Worm (Caenorhabditis elegans) whole organism, dauer: ENCODE data around the gene ifas-1.

ENCODE experiments used
- unc-62 ChIP-seq: sonication (generic microtip); optimal IDR thresholded peaks from 2 replicates; lab custom pipeline; 2017; ENCODE audit warnings: missing biosample characterization, missing genetic modification reagents, missing genetic modification characterization

Gene ifas-1

DNA sequence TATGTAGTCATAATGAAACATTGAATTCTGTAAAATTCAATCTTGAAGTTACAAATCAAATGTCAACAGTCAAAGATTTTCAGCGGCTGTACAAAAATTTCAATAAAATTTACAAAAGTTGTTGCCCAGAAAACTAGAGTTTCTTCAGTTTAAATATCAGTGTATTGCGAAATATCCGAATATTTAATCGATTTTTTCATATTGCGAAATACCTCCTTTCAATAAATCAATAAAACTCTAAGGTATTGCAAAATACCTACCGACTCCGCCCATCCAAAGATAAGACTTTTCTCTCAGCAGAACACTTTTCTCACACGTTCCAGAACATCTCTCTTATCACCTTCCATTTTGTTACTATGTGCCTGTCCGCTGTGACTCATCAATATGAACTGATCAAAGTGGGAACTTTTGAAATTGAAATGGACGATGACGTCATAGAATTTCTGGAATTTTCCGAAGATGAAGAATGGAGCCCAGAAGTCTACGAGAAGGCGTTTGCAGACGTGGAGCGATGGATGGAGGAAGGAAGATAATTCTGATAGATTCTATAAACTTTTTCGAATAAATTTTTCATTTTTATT, 3.9 kb downstream of the ifas-1 start:
- no peak for TF ChIP-seq unc-62

DNA sequence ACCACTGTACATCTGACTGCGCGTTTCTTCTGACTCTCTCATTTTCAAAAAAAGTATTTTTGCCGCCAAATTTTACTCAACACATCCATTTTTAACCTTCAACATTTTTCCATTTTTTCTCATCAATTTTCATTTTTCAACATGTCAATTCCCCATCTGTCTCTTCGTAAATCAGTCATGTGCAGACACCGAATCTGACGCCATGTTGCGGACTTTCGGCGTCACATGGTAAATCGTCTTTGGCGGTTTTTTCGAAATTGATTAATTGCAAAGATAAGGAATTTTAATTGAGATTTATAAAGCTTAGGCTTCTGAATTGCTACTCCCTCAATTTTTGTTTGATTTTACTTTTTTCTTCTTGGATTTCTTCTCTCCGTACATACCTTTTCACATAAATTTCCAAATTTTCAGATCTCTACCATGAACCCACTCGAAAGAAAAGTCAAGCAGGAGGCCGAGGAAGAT, 5.7 kb downstream of the ifas-1 start, which contains the start of gene F19B10.1:
Gene F19B10.1, plus strand, starts transcription at position 415 of the 465 bp plus-strand sequence.
- TF ChIP-seq unc-62: no peak

DNA sequence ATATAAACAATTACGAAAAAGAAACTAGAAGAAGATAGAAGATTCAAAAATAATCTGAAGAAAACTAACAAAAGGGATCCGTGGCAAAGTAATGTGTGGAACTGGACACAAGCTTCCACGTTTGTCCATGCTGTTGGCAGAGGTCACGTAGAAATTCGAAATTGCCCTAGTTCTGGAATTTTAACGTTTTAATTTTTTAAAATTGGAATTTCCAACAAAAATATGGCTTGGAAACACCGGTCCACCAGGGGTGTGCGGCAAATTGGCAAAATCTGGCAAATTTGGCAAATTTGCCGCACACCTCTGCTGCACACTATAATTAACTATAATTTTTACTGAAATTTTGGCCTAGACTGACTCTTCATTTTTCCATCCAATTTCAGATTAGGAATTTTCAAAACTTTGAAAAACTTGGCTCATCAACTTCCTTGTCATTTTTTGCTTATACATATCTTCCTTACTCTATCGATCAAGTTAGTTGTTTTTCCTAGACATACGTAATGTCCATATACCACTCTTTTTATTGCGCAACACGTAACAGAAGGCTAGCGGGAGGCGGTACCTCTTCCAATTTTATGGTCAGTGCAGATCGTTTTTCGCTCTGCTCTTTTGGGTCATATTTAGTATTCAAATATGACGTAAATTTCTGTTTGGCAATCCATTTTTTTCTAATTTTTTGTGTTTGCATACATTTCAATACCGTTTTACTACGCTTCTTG, 7.0 kb downstream of the ifas-1 start, which contains the start of gene F19B10.10:
Gene F19B10.10, minus strand, starts transcription at position 51 of the 719 bp plus-strand sequence.
- TF ChIP-seq unc-62: no peak

DNA sequence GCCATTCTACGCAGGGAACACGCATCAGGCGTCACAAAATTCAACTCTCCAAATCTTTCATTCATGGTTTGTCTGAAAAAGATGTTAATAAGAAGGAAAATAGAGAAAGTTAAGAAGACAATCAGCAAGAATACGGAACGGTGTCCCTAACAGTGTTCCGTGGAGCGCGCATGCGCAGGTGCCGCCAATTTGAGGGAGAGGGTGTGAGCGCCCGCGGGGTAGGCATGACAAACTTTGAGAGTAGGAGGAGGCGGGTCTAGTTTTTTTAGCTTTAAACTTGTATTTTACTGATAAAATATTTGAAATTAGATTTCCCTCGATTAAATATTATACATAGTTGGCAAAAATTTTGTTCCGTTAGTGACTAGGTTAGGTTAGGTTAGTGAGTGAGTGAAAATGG, 8.2 kb downstream of the ifas-1 start:
- no peak for TF ChIP-seq unc-62

DNA sequence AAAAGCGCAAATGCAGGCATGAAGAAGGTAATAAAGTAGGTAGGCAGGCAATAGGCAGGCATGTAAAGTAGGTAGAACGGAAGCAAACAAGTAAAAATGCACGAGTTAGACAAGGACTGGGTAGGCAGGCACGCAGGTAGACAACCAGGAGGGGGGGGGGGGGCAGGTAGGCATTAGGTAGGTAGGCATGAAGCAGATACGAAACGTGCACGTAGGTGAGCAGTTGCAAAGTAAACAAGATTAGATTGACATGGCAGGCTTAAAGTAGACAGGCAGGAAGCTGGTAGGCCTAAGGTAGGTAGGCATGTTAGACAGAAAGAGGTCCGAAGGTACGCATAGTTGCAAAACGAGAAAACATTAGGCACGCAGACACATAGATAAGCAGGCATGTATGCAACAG, 9.5 kb downstream of the ifas-1 start:
- TF ChIP-seq unc-62: no peak

DNA sequence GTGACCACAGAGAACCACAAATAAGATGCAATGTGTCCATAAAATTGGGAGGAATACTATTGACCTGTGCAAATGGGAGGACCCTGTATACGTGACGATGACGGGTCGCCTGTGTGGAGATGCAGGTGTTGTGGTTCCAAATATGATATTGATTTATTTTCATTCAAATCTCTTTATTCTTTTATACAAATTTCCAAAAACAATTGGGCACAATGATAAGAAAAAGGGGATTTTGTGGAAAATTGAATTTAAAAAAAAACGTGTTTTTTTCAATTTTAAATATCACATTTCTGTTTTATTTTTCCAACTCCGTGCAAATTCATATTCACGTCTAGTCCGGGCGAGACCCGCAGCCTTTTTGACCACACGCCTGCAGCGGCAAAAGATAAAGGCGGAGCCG, 13.3 kb downstream of the ifas-1 start, which contains the start of gene F19B10.2:
Gene F19B10.2, plus strand, starts transcription at position 301 of the 400 bp plus-strand sequence.
- TF ChIP-seq unc-62: no peak

DNA sequence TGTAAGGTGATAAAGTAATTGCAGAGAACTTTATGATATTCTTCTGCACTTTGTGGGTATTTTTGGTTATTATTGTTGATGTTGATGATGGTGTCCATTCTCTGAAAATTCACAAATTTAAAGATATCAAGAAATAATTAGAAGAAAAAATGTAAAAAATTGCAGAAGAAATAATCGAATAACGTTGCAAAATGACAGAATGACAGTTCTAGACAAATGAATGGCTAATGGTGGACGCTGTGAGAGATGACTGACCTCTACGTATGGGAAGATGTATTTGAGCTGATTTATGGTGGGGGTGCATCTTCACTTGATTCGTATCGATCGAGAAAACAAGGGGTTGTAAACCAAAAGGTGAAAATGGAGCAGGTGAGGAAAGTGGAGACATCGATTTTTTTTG, 15.0 kb downstream of the ifas-1 start, which contains the start of gene sea-1:
Gene sea-1, minus strand, starts transcription at position 101 of the 400 bp plus-strand sequence.
- no peak for TF ChIP-seq unc-62

DNA sequence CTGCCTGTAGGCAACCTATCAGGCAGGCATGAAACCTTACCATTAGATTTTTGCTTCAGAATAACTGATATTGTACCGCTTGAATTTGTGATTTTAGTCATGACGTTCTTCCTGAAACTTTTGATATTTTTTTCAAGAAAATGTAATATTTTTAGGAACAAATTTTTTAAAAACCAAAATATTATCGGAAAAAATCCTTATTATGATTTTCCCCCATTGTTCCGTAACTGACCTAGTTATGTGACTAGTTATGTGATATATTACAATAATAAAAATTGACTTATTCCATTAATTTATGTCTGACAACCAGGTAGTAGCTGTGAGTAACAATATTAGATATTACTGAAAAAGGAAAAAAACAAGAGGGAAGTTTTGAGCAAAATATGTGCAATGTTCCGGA, 17.6 kb downstream of the ifas-1 start, which contains the start of gene srx-98:
Gene srx-98, minus strand, starts transcription at position 101 of the 400 bp plus-strand sequence.
- no peak for TF ChIP-seq unc-62

DNA sequence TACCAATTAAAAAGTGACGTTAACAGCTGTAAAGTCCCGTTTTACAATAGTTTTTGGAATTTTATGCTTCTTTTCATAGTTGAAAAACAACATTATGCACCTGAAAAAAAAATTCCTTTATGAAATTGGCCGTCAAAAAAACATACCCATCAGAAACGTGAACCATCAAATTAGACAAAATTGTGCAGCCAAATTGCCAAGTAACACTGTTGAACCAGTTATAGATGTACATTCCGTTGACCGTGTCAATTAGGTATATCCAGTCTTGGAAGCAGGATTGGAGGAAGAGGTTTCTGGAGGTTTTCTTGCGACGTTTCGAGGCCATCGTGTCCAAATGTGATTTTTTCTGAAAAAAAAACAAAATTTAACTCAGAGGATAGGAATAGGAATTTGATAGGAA, 19.2 kb downstream of the ifas-1 start, which contains the start of gene srx-97:
Gene srx-97, minus strand, starts transcription at position 101 of the 400 bp plus-strand sequence.
- TF ChIP-seq unc-62: no peak

DNA sequence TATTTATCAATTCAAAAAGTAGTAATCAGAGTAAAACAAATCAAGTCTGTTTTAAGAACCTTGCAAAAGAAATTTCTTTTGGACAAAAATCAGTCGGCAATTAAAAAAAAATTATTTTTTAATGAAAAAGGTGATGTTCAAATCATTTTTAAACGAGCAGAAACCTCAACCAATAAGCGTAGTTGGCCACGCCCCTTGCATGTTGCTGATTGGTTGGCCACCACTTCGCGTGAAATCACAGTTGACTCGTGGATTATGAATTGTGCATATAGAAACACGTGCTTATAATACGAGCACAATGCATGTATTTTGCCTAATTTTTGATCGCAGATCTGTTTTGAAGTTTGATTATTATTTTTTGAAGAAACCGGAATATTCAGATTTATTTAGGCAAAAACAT, 23.3 kb downstream of the ifas-1 start:
- no peak for TF ChIP-seq unc-62

DNA sequence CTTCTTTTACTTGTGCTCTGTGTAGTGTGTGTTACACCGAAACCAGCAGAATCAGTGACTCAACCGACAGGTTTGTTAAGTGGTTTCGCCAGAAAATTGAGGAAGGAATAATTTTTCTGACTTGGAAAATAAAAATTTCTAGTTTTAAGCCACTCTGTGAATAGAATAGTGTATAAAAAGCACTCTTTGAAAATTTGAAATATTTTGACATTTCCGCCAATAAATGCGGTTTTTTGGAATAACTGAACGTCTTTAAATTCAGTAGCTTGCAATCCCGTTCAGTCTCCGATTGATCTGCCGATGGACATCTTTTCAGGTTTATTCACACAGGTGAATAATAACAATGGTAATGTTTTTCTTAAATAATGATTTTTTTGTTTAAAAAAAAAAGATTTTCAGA, 24.0 kb downstream of the ifas-1 start, which contains the start of gene F19B10.3:
Gene F19B10.3, plus strand, starts transcription at position 301 of the 400 bp plus-strand sequence.
- TF ChIP-seq unc-62: no peak

DNA sequence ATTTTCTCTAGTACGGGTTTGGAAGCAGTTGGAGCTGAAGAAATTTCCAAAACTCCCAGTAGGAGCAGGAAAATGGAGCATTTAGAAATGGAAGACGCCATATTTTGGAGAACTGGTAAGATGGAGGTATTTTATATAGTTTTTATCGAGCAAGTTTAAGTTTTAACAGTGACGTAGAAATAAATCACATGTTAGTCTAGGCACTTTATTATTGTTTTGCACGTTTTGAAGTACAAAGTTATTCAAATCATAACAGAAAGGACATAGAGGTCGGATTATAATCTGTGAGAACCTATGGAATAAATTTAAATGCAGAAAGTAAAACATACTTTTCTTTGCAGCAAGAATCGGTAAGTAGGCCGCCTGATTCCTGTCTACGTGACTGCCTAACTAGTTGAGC, 24.7 kb downstream of the ifas-1 start, which contains the start of gene F19B10.6:
Gene F19B10.6, minus strand, starts transcription at position 101 of the 400 bp plus-strand sequence.
- TF ChIP-seq unc-62: no peak

DNA sequence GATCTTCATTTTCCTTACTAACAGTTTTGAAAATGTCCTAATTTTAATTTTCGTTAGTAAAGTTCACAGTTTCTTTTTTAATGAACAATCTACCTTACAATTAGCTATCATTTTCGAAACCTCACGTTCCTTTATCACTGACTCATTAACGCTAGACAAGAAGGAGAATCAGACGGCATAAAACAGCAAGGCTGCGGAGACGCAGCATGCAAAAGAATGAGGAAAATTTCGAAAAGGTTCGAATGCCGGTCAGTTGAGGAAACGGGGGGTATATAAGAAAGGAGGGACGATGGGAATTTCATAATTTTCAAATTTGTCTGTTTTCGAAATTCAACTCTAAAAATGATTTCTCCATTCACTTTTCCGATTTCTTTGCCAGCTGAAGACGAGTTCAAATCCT, 26.6 kb downstream of the ifas-1 start, which contains the start of gene F19B10.13:
Gene F19B10.13, plus strand, starts transcription at position 343 of the 400 bp plus-strand sequence.
- TF ChIP-seq unc-62: no peak

DNA sequence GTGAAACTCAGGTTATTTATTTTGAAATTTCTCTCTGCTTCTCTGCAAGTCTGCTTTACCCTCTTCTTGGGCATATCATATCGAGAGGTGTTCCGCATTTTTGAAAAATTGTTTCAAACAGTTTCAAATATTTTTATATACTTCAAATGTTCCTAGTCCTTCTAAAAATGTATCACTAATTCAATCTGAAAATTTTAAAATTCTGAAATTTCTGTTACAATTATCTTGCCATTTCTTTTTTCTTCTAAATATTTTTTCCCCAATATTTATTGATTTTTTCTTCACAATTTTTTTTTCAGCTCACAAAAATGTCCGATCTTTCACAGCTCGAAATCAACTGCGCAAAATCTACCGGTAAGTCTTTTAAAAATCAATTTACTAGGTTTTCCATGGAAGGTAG, 28.7 kb downstream of the ifas-1 start, which contains the start of gene F19B10.4:
Gene F19B10.4, plus strand, starts transcription at position 301 of the 400 bp plus-strand sequence.
- no peak for TF ChIP-seq unc-62

DNA sequence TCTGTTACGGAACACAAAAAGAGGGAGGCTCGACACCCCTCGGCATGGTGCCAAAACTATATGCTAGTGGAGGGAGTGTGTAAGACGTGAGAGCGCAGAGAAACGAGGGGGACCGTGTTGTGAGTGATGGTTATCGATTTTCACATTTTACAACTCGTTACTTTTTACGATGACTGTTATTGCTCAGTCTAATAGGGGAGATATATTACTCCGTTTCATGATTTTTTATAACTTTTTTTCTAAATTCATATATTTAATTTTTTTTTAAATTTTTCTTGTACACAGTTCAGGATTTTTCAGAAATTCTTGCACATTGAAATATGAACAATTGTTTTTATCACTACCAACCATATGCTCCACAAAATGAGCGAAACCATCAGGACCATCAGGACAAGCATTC, 33.1 kb downstream of the ifas-1 start, which contains the start of gene F19B10.5:
Gene F19B10.5, plus strand, starts transcription at position 301 of the 400 bp plus-strand sequence.
- no peak for TF ChIP-seq unc-62

DNA sequence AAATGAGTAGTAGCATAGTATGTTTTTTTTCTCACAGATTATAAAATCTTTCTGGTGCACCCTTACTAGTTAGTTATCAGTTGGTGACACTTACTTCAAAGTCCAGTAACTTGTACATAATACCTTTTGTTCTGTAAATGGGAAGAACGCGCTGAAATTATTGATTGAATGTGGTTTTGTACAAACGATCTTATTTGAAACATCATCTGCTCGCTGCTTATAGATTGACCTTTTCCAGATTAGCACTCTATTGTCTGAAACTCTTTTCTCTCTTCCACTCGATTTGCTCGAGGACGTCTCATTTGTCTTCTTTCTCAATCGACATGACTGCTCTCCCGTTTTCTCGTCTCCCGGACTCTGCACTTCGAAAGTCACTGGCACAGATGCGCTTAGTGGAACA, 41.4 kb downstream of the ifas-1 start, which contains the start of gene fbxb-33:
Gene fbxb-33, plus strand, starts transcription at position 301 of the 400 bp plus-strand sequence.
- TF ChIP-seq unc-62: no peak

DNA sequence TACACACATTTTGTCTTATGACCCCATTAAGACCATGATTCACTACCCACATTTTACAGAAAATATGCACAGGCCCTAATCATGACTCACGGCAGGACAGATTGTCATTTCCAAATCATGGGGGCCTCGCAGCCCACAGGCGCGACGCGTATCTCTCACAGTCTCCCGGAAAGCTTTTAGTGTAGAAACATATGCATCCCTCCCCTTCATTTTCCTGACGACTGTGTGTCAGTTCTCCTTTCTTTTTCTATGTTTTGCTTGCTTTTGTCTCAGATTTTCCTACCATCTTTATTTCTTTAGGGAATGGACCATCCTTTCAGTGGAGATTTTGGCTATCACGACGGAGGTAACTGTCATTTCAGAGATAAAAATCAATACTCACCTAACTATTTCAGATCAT, 47.3 kb downstream of the ifas-1 start, which contains the start of gene M151.1:
Gene M151.1, plus strand, starts transcription at position 301 of the 400 bp plus-strand sequence.
- TF ChIP-seq unc-62: no peak
